Fruit fly (Drosophila melanogaster) whole organism: ENCODE data around the gene Sfp23F.
A peak's percentile ranks its signal among the peaks of the same experiment; 100 is the strongest.

ENCODE experiments used
- CG8478 ChIP-seq: fragments of >200 bp; optimal IDR thresholded peaks from 2 replicates; lab custom pipeline; 2018; ENCODE audit warnings: inconsistent platforms
- Dll ChIP-seq: fragments of >200 bp; optimal IDR thresholded peaks from 2 replicates; lab custom pipeline; 2017
- EcR ChIP-seq, 2 experiments: fragments of >200 bp; optimal IDR thresholded peaks; 2 replicates each; lab custom pipeline; 2017; ENCODE audit warnings: missing biosample characterization in 2 of 2, missing genetic modification characterization in 2 of 2, missing genetic modification reagents in 2 of 2
- pan ChIP-seq: fragments of >200 bp; optimal IDR thresholded peaks from 2 replicates; lab custom pipeline; 2017
- psq ChIP-seq: fragments of >200 bp; optimal IDR thresholded peaks from 2 replicates; lab custom pipeline; 2017
- usp ChIP-seq: fragments of >200 bp; optimal IDR thresholded peaks from 2 replicates; lab custom pipeline; 2017; ENCODE audit warnings: missing biosample characterization, missing genetic modification characterization, mixed read lengths

Gene Sfp23F

dm6 chr2L:3348146-3348747, 39.3 kb downstream of the Sfp23F start:
- TF ChIP-seq usp (GFP tag; lab: Kevin White, UChicago): no peak
- TF ChIP-seq EcR (GFP tag; optimal IDR thresholded peaks at IDR 0.05; lab: Kevin White, UChicago): no peak
- no peak for TF ChIP-seq pan (lab: Kevin White, UChicago)
- no peak for TF ChIP-seq CG8478
- no peak for TF ChIP-seq Dll (lab: Kevin White, UChicago)
- no peak for TF ChIP-seq psq (lab: Kevin White, UChicago)

dm6 chr2L:3346483-3346839, 41.1 kb downstream of the Sfp23F start:
- no peak for TF ChIP-seq usp (GFP tag; lab: Kevin White, UChicago)
- no peak for TF ChIP-seq CG8478
- no peak for TF ChIP-seq pan (lab: Kevin White, UChicago)

- TF ChIP-seq psq (lab: Kevin White, UChicago) (no peak), EcR (GFP tag; optimal IDR thresholded peaks at IDR 0.05; lab: Kevin White, UChicago) (peak; percentile 91 to 97), Dll (lab: Kevin White, UChicago) (peak; percentile 14)
These were observed 41.6 kb downstream of the Sfp23F start for dm6 chr2L:3345763-3346482.

dm6 chr2L:3342369-3342768, 45.2 kb downstream of the Sfp23F start:
- no peak for TF ChIP-seq CG8478
- TF ChIP-seq Dll (lab: Kevin White, UChicago): no peak
- TF ChIP-seq pan (lab: Kevin White, UChicago): no peak
- no peak for TF ChIP-seq usp (GFP tag; lab: Kevin White, UChicago)
- TF ChIP-seq psq (lab: Kevin White, UChicago): no peak
- TF ChIP-seq EcR (GFP tag; optimal IDR thresholded peaks at IDR 0.05; lab: Kevin White, UChicago): no peak

- TF ChIP-seq CG8478: no peak
- TF ChIP-seq EcR (GFP tag; optimal IDR thresholded peaks at IDR 0.05; lab: Kevin White, UChicago): peak; percentile 10 to 68
These were observed 46.2 kb downstream of the Sfp23F start for dm6 chr2L:3341231-3341935.

DNA sequence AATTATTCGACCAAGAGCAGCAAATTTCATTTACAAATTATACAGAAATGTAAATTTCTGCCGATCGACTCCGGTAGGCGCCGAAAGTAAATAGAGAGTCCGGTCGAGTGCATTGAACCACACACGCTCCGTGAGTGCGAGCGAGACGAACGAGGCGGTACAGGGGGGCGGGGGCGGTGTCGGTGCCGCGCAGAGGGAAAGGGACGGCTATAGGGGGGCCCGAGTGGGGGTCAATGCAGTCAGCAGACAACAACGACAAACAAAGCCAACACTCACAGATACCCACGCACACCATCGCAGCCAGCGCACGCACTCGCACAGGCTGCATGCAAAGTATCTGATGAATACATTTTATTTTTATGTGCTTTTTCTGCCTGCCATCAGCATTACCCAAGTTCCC, 48.1 kb downstream of the Sfp23F start:
- peak; percentile 96 to 97 for TF ChIP-seq EcR (GFP tag; optimal IDR thresholded peaks at IDR 0.05; lab: Kevin White, UChicago)
- TF ChIP-seq usp (GFP tag; lab: Kevin White, UChicago): no peak
- no peak for TF ChIP-seq pan (lab: Kevin White, UChicago)
- no peak for TF ChIP-seq CG8478
- no peak for TF ChIP-seq Dll (lab: Kevin White, UChicago)

DNA sequence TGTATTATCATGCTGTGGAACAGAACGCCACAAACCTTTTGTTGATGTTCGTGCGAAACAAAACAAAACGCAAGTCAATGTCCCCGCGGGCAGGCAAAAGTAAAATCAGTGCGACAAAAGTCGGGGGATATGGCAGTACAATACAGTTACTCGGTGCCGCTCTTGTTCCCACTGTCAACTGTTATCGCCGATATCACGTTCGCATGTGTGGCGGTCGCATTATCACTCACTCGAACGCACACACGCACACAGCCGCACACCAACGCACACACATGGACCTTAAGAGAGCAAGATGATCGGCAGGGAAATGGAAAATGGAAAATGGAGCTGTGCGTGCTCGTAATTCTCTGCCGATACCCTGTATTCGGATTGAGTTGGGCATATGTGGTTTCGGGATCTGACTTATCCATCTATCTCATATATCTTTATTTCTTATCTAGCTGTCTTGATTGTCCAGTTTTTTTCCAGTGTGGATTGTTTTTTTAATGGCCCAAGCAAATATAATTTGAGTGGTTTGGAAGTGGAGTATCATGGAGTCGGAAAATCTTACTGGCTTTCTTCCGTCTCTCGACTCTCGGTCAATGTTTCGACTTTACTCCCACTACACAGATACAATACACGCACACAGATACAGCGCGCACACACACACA, 48.9 kb downstream of the Sfp23F start:
- TF ChIP-seq EcR (GFP tag; optimal IDR thresholded peaks at IDR 0.05; lab: Kevin White, UChicago) (no peak), pan (lab: Kevin White, UChicago) (peak; percentile 57)
